Worm (Caenorhabditis elegans): Measurements from ENCODE around the gene dlc-5.

ce11 chrIV:6417612-6418011, 20.4 kb upstream of the dlc-5 start:
- TF ChIP-seq xnd-1 (tag; optimal IDR thresholded peaks at IDR 0.05) (peak; percentile 36), sptf-2 (GFP tag; optimal IDR thresholded peaks at IDR 0.05) (no peak), sdz-38 (tag; optimal IDR thresholded peaks at IDR 0.05) (no peak), ceh-58 (GFP tag; IDR thresholded peaks at IDR 0.05) (no peak), ceh-27 (GFP tag; optimal IDR thresholded peaks at IDR 0.05) (no peak), nfya-1 (tag; optimal IDR thresholded peaks at IDR 0.05; ENCODE audit: borderline replicate concordance, insufficient read depth) (no peak), hlh-12 (tag; optimal IDR thresholded peaks at IDR 0.05) (no peak), madf-6 (GFP tag; IDR thresholded peaks at IDR 0.05) (no peak), D2030.7 (GFP tag; IDR thresholded peaks at IDR 0.05) (no peak), attf-3 (GFP tag; conservative IDR thresholded peaks at IDR 0.05) (no peak)
